Fruit fly (Drosophila melanogaster) Kc167 (cell line): Measurements from ENCODE around the gene CG33281.

Experiments
- Myc ChIP-seq: fragments of >200 bp; optimal IDR thresholded peaks from 2 replicates; lab custom pipeline; 2017; ENCODE audit warnings: missing external identifiers
- Sin3A ChIP-seq: fragments of >200 bp; optimal IDR thresholded peaks from 2 replicates; lab custom pipeline; 2018; ENCODE audit warnings: missing external identifiers
- h ChIP-seq: fragments of >200 bp; optimal IDR thresholded peaks from 3 replicates; lab custom pipeline; 2018; ENCODE audit warnings: missing external identifiers
- insv ChIP-seq: fragments of >200 bp; optimal IDR thresholded peaks from 3 replicates; lab custom pipeline; 2018; ENCODE audit warnings: missing external identifiers
- psq ChIP-seq: fragments of >200 bp; optimal IDR thresholded peaks from 2 replicates; lab custom pipeline; 2017; ENCODE audit warnings: missing external identifiers
- ttk ChIP-seq: sonication (Bioruptor generic); optimal IDR thresholded peaks from 2 replicates; lab custom pipeline; 2017; ENCODE audit warnings: missing external identifiers

DNA sequence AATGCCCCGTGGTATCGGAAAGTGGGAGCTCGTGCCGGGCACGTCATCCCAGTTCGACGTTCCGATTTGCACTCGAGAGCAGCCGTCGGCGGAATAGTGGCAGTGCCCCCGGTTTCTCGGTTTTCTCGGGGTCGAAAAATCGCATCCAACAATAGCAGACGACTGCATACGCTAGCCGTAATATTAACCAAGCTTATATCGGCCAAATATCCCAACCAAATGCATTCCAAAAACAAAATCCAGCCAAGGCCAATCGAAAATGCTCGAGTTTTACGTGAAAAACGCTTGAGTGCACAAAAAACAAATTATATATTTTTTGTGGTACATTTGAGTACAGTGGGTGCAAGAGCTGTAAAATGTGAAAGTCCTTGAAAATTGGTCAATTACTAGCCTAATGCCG is 47.3 kb downstream of the CG33281 start:
- no peak for TF ChIP-seq ttk (lab: Kevin White, UChicago)
- TF ChIP-seq psq (lab: Kevin White, UChicago): no peak
- no peak for TF ChIP-seq h (lab: Kevin White, UChicago)
- TF ChIP-seq Myc: no peak
- TF ChIP-seq insv (lab: Kevin White, UChicago): no peak
- no peak for TF ChIP-seq Sin3A (lab: Kevin White, UChicago)
